Worm (Caenorhabditis elegans): Measurements from ENCODE around the gene K07E3.1.

Gene K07E3.1

ce11 chrX:8117827-8118317 lies 7.6 kb downstream of the K07E3.1 start:
- no peak for TF ChIP-seq flh-1 (GFP tag; optimal IDR thresholded peaks at IDR 0.05)
- TF ChIP-seq tbx-8 (GFP tag; optimal IDR thresholded peaks at IDR 0.05): no peak
- TF ChIP-seq unc-120 (tag; optimal IDR thresholded peaks at IDR 0.05; ENCODE audit: poor library complexity, severe bottlenecking): no peak
- no peak for TF ChIP-seq nhr-28 (tag; optimal IDR thresholded peaks at IDR 0.05)
- TF ChIP-seq ceh-43 (GFP tag; optimal IDR thresholded peaks at IDR 0.05): no peak
- no peak for TF ChIP-seq elt-1 (tag; optimal IDR thresholded peaks at IDR 0.05; ENCODE audit: borderline replicate concordance, insufficient read depth)
- no peak for TF ChIP-seq hlh-1 (tag; optimal IDR thresholded peaks at IDR 0.05)
- no peak for TF ChIP-seq ceh-83 (GFP tag; optimal IDR thresholded peaks at IDR 0.05)
- TF ChIP-seq snpc-4 (tag; optimal IDR thresholded peaks at IDR 0.05): no peak
- TF ChIP-seq zip-8 (tag; optimal IDR thresholded peaks at IDR 0.05): no peak
- no peak for TF ChIP-seq mls-2 (tag; optimal IDR thresholded peaks at IDR 0.05)
- TF ChIP-seq lin-13 (tag; optimal IDR thresholded peaks at IDR 0.05): no peak
- no peak for TF ChIP-seq lin-32 (GFP tag; optimal IDR thresholded peaks at IDR 0.05)
- TF ChIP-seq nhr-237 (tag; optimal IDR thresholded peaks at IDR 0.05): no peak

- TF ChIP-seq tbx-8 (GFP tag; optimal IDR thresholded peaks at IDR 0.05) (no peak), nhr-28 (tag; optimal IDR thresholded peaks at IDR 0.05) (no peak), mab-5 (tag; optimal IDR thresholded peaks at IDR 0.05) (no peak), lin-32 (GFP tag; optimal IDR thresholded peaks at IDR 0.05) (no peak), nhr-76 (tag; optimal IDR thresholded peaks at IDR 0.05) (no peak), nhr-12 (tag; optimal IDR thresholded peaks at IDR 0.05) (no peak), bed-3 (GFP tag; optimal IDR thresholded peaks at IDR 0.05) (no peak), elt-1 (tag; optimal IDR thresholded peaks at IDR 0.05; ENCODE audit: borderline replicate concordance, insufficient read depth) (no peak), drap-1 (GFP tag; optimal IDR thresholded peaks at IDR 0.05) (no peak), unc-39 (tag; optimal IDR thresholded peaks at IDR 0.05) (no peak), hlh-1 (tag; optimal IDR thresholded peaks at IDR 0.05) (no peak), lin-13 (tag; optimal IDR thresholded peaks at IDR 0.05) (no peak), zip-8 (tag; optimal IDR thresholded peaks at IDR 0.05) (no peak), unc-120 (tag; optimal IDR thresholded peaks at IDR 0.05; ENCODE audit: poor library complexity, severe bottlenecking) (no peak), ceh-43 (GFP tag; optimal IDR thresholded peaks at IDR 0.05) (no peak), mls-2 (tag; optimal IDR thresholded peaks at IDR 0.05) (no peak)
These were observed 10.0 kb downstream of the K07E3.1 start for ce11 chrX:8120281-8120680.

- TF ChIP-seq lin-32 (GFP tag; optimal IDR thresholded peaks at IDR 0.05) (no peak), blmp-1 (tag; optimal IDR thresholded peaks at IDR 0.05) (no peak), M03D4.4 (tag; optimal IDR thresholded peaks at IDR 0.05) (no peak), ceh-39 (tag; optimal IDR thresholded peaks at IDR 0.05) (no peak), ztf-11 (tag; optimal IDR thresholded peaks at IDR 0.05) (no peak), drap-1 (GFP tag; optimal IDR thresholded peaks at IDR 0.05) (no peak), bed-3 (GFP tag; optimal IDR thresholded peaks at IDR 0.05) (no peak), sem-2 (GFP tag; optimal IDR thresholded peaks at IDR 0.05) (no peak), ceh-43 (GFP tag; optimal IDR thresholded peaks at IDR 0.05) (no peak), pha-4 (tag; optimal IDR thresholded peaks at IDR 0.05) (no peak), sptf-1 (tag; optimal IDR thresholded peaks at IDR 0.05) (no peak), unc-62 (GFP tag; optimal IDR thresholded peaks at IDR 0.05) (no peak), unc-120 (tag; optimal IDR thresholded peaks at IDR 0.05; ENCODE audit: poor library complexity, severe bottlenecking) (no peak), lin-13 (tag; optimal IDR thresholded peaks at IDR 0.05) (no peak), snpc-4 (tag; optimal IDR thresholded peaks at IDR 0.05) (no peak)
These were observed 13.0 kb downstream of the K07E3.1 start, which contains the start of gene C02B8.12 for ce11 chrX:8123194-8123593. TSS of gene C02B8.12 (minus strand) at chrX:8123368.

- TF ChIP-seq nhr-12 (tag; optimal IDR thresholded peaks at IDR 0.05) (no peak), snpc-4 (tag; optimal IDR thresholded peaks at IDR 0.05) (no peak), unc-62 (GFP tag; optimal IDR thresholded peaks at IDR 0.05) (no peak), hlh-1 (tag; optimal IDR thresholded peaks at IDR 0.05) (no peak), lin-32 (GFP tag; optimal IDR thresholded peaks at IDR 0.05) (no peak), bed-3 (GFP tag; optimal IDR thresholded peaks at IDR 0.05) (no peak), drap-1 (GFP tag; optimal IDR thresholded peaks at IDR 0.05) (no peak), unc-39 (tag; optimal IDR thresholded peaks at IDR 0.05) (no peak), mls-2 (tag; optimal IDR thresholded peaks at IDR 0.05) (no peak), nhr-76 (tag; optimal IDR thresholded peaks at IDR 0.05) (no peak), elt-3 (tag; optimal IDR thresholded peaks at IDR 0.05) (no peak), blmp-1 (tag; optimal IDR thresholded peaks at IDR 0.05) (no peak), ztf-11 (tag; optimal IDR thresholded peaks at IDR 0.05) (no peak), nhr-237 (tag; optimal IDR thresholded peaks at IDR 0.05) (no peak), pha-4 (tag; optimal IDR thresholded peaks at IDR 0.05) (no peak)
These were observed 19.3 kb downstream of the K07E3.1 start, which contains the start of gene frpr-1 for ce11 chrX:8129543-8129942. TSS of gene frpr-1 (minus strand) at chrX:8129643.

Measured in whole organism, mixed stage, embryonic.